Worm (Caenorhabditis elegans) whole organism, L3 larva: ENCODE results near the gene nhr-52.
A peak's percentile ranks its signal among the peaks of the same experiment; 100 is the strongest.
"Not testable (repeated sequence)": the region's sequence is repeated elsewhere in the genome, so short reads cannot be mapped to it uniquely, and the experiment has no call there.

Source experiments
- R02D3.7 ChIP-seq: fragments of 150-350 bp; optimal IDR thresholded peaks from 2 replicates; lab custom pipeline; 2014; ENCODE audit warnings: missing biosample characterization, missing genetic modification characterization
- ZK546.5 ChIP-seq: sonication (generic microtip); optimal IDR thresholded peaks from 2 replicates; lab custom pipeline; 2017; ENCODE audit warnings: missing biosample characterization, missing genetic modification characterization
- aly-2 ChIP-seq: fragments of 150-350 bp; optimal IDR thresholded peaks from 2 replicates; lab custom pipeline; 2014; ENCODE audit warnings: missing biosample characterization, missing genetic modification characterization
- ama-1 ChIP-seq: fragments of 150-350 bp; optimal IDR thresholded peaks from 2 replicates; lab custom pipeline; 2018
- ceh-28 ChIP-seq: fragments of 150-350 bp; optimal IDR thresholded peaks from 2 replicates; lab custom pipeline; 2014; ENCODE audit warnings: missing biosample characterization, missing genetic modification reagents, missing genetic modification characterization
- ceh-9 ChIP-seq: sonication (generic microtip); optimal IDR thresholded peaks from 2 replicates; lab custom pipeline; 2018; ENCODE audit warnings: missing biosample characterization, missing genetic modification characterization
- daf-12 ChIP-seq: fragments of 150-350 bp; optimal IDR thresholded peaks from 2 replicates; lab custom pipeline; 2014; ENCODE audit warnings: missing biosample characterization, missing genetic modification reagents, missing genetic modification characterization
- egl-27 ChIP-seq: sonication (generic microtip); optimal IDR thresholded peaks from 4 replicates; lab custom pipeline; 2017; ENCODE audit warnings: missing biosample characterization, missing genetic modification reagents, missing genetic modification characterization
- egl-5 ChIP-seq: fragments of 150-350 bp; optimal IDR thresholded peaks from 2 replicates; lab custom pipeline; 2017; ENCODE audit warnings: missing biosample characterization, missing genetic modification reagents, missing genetic modification characterization, inconsistent platforms
- elt-1 ChIP-seq: fragments of 150-350 bp; optimal IDR thresholded peaks from 2 replicates; lab custom pipeline; 2014; ENCODE audit warnings: missing biosample characterization, missing genetic modification characterization
- elt-2 ChIP-seq: sonication (generic microtip); optimal IDR thresholded peaks from 2 replicates; lab custom pipeline; 2016; ENCODE audit warnings: missing genetic modification reagents, mild to moderate bottlenecking, missing genetic modification characterization, missing compliant biosample characterization
- elt-3 ChIP-seq, 3 experiments: fragments of 150-350 bp in 1 of 3; sonication (generic microtip) in 2 of 3; optimal IDR thresholded peaks; 2 replicates in 2 of 3; 4 replicates in 1 of 3; lab custom pipeline; 2014 to 2017; ENCODE audit warnings: missing biosample characterization in 3 of 3, missing genetic modification characterization in 3 of 3
- eor-1 ChIP-seq, 2 experiments: fragments of 150-350 bp; optimal IDR thresholded peaks; 2 replicates each; lab custom pipeline; 2014 to 2018; ENCODE audit warnings: missing biosample characterization in 2 of 2, missing genetic modification characterization in 2 of 2
- fkh-10 ChIP-seq: sonication (generic microtip); optimal IDR thresholded peaks from 2 replicates; lab custom pipeline; 2017; ENCODE audit warnings: missing biosample characterization, missing genetic modification reagents, missing genetic modification characterization
- fkh-2 ChIP-seq: fragments of 150-350 bp; optimal IDR thresholded peaks from 2 replicates; lab custom pipeline; 2014; ENCODE audit warnings: missing biosample characterization, missing genetic modification reagents, missing genetic modification characterization
- hmg-11 ChIP-seq: sonication (generic microtip); optimal IDR thresholded peaks from 2 replicates; lab custom pipeline; 2016; ENCODE audit warnings: missing genetic modification characterization, missing compliant biosample characterization
- jun-1 ChIP-seq: fragments of 150-350 bp; optimal IDR thresholded peaks from 2 replicates; lab custom pipeline; 2014; ENCODE audit warnings: missing biosample characterization, missing genetic modification reagents, missing genetic modification characterization
- lin-15B ChIP-seq: fragments of 150-350 bp; optimal IDR thresholded peaks from 2 replicates; lab custom pipeline; 2014; ENCODE audit warnings: missing biosample characterization, missing genetic modification characterization
- lin-39 ChIP-seq: fragments of 150-350 bp; optimal IDR thresholded peaks from 2 replicates; lab custom pipeline; 2018; ENCODE audit warnings: missing biosample characterization, missing genetic modification reagents, missing genetic modification characterization
- lsy-12 ChIP-seq: sonication (generic microtip); optimal IDR thresholded peaks from 2 replicates; lab custom pipeline; 2016; ENCODE audit warnings: mild to moderate bottlenecking, missing genetic modification characterization, missing compliant biosample characterization
- mml-1 ChIP-seq: fragments of 150-350 bp; sonication (generic microtip); optimal IDR thresholded peaks from 3 replicates; lab custom pipeline; 2014; ENCODE audit warnings: missing biosample characterization, missing genetic modification characterization
- nfya-1 ChIP-seq: sonication (generic microtip); optimal IDR thresholded peaks from 2 replicates; lab custom pipeline; 2017; ENCODE audit warnings: missing genetic modification characterization, mild to moderate bottlenecking, missing compliant biosample characterization, antibody characterized with exemption, moderate library complexity; ENCODE audit not compliant: insufficient read depth
- nhr-11 ChIP-seq: fragments of 150-350 bp; optimal IDR thresholded peaks from 2 replicates; lab custom pipeline; 2014; ENCODE audit warnings: missing biosample characterization, missing genetic modification characterization
- nhr-12 ChIP-seq: fragments of 150-350 bp; optimal IDR thresholded peaks from 2 replicates; lab custom pipeline; 2014; ENCODE audit warnings: missing biosample characterization, missing genetic modification characterization
- nhr-23 ChIP-seq: fragments of 150-350 bp; optimal IDR thresholded peaks from 2 replicates; lab custom pipeline; 2014; ENCODE audit warnings: missing biosample characterization, missing genetic modification reagents, missing genetic modification characterization
- nhr-237 ChIP-seq: fragments of 150-350 bp; optimal IDR thresholded peaks from 2 replicates; lab custom pipeline; 2014; ENCODE audit warnings: missing biosample characterization, missing genetic modification characterization
- nhr-25 ChIP-seq: sonication (generic microtip); optimal IDR thresholded peaks from 2 replicates; lab custom pipeline; 2017; ENCODE audit warnings: missing biosample characterization, missing genetic modification characterization
- nhr-28 ChIP-seq: fragments of 150-350 bp; optimal IDR thresholded peaks from 2 replicates; lab custom pipeline; 2014; ENCODE audit warnings: missing biosample characterization, missing genetic modification characterization
- nhr-43 ChIP-seq: sonication (generic microtip); optimal IDR thresholded peaks from 2 replicates; lab custom pipeline; 2016; ENCODE audit warnings: mild to moderate bottlenecking, missing genetic modification characterization, missing compliant biosample characterization; ENCODE audit not compliant: poor library complexity, severe bottlenecking
- nhr-67 ChIP-seq: fragments of 150-350 bp; optimal IDR thresholded peaks from 2 replicates; lab custom pipeline; 2014; ENCODE audit warnings: missing biosample characterization, missing genetic modification characterization
- nhr-76 ChIP-seq: fragments of 150-350 bp; sonication (generic microtip); optimal IDR thresholded peaks from 5 replicates; lab custom pipeline; 2014; ENCODE audit warnings: missing biosample characterization, missing genetic modification characterization
- nhr-77 ChIP-seq: fragments of 150-350 bp; optimal IDR thresholded peaks from 2 replicates; lab custom pipeline; 2014; ENCODE audit warnings: missing biosample characterization, missing genetic modification characterization
- pha-4 ChIP-seq: fragments of 150-350 bp; optimal IDR thresholded peaks from 2 replicates; lab custom pipeline; 2014; ENCODE audit warnings: missing biosample characterization, missing genetic modification reagents, missing genetic modification characterization
- pqm-1 ChIP-seq: fragments of 150-350 bp; optimal IDR thresholded peaks from 2 replicates; lab custom pipeline; 2017; ENCODE audit warnings: missing biosample characterization, missing genetic modification characterization, inconsistent platforms
- skn-1 ChIP-seq: fragments of 150-350 bp; optimal IDR thresholded peaks from 2 replicates; lab custom pipeline; 2014; ENCODE audit warnings: missing biosample characterization, missing genetic modification characterization
- snpc-4 ChIP-seq: fragments of 150-350 bp; optimal IDR thresholded peaks from 2 replicates; lab custom pipeline; 2014; ENCODE audit warnings: missing biosample characterization, missing genetic modification characterization
- tbx-2 ChIP-seq: sonication (generic microtip); optimal IDR thresholded peaks from 2 replicates; lab custom pipeline; 2016; ENCODE audit warnings: mild to moderate bottlenecking, missing genetic modification characterization, missing compliant biosample characterization
- unc-62 ChIP-seq: fragments of 150-350 bp; sonication (generic microtip); optimal IDR thresholded peaks from 4 replicates; lab custom pipeline; 2014; ENCODE audit warnings: missing biosample characterization, missing genetic modification reagents, missing genetic modification characterization
- ztf-11 ChIP-seq: fragments of 150-350 bp; optimal IDR thresholded peaks from 2 replicates; lab custom pipeline; 2014; ENCODE audit warnings: missing biosample characterization, missing genetic modification characterization
- ztf-4 ChIP-seq: fragments of 150-350 bp; optimal IDR thresholded peaks from 2 replicates; lab custom pipeline; 2014; ENCODE audit warnings: missing biosample characterization, missing genetic modification characterization

The nhr-52 gene

ce11 chrV:15661580-15661979 lies 15.7 kb upstream of the nhr-52 start:
- TF ChIP-seq jun-1 (tag; lab: Kevin White, UChicago): no peak
- no peak for TF ChIP-seq nfya-1 (tag; lab: Kevin White, UChicago)
- no peak for TF ChIP-seq nhr-67 (tag; lab: Kevin White, UChicago)
- no peak for TF ChIP-seq ztf-4
- no peak for TF ChIP-seq nhr-11
- TF ChIP-seq nhr-23 (tag; lab: Kevin White, UChicago): no peak
- TF ChIP-seq nhr-237 (tag; lab: Kevin White, UChicago): no peak
- no peak for TF ChIP-seq nhr-12 (tag; lab: Kevin White, UChicago)
- no peak for TF ChIP-seq fkh-10 (GFP tag; lab: Kevin White, UChicago)
- TF ChIP-seq eor-1 (tag; optimal IDR thresholded peaks at IDR 0.05; lab: Kevin White, UChicago): no peak
- no peak for TF ChIP-seq nhr-28 (tag; lab: Kevin White, UChicago)
- TF ChIP-seq ama-1 (lab: Kevin White, UChicago): no peak
- no peak for TF ChIP-seq ceh-28 (tag; lab: Kevin White, UChicago)
- no peak for TF ChIP-seq nhr-77 (tag; lab: Kevin White, UChicago)
- TF ChIP-seq ZK546.5 (tag; lab: Kevin White, UChicago): no peak

ce11 chrV:15664053-15664661 lies 13.2 kb upstream of the nhr-52 start:
- TF ChIP-seq unc-62 (GFP tag; lab: Kevin White, UChicago): no peak
- peak; percentile 38 for TF ChIP-seq hmg-11 (tag; lab: Kevin White, UChicago)
- peak; percentile 85 for TF ChIP-seq nhr-25
- TF ChIP-seq elt-1: peak; percentile 94
- no peak for TF ChIP-seq eor-1 (tag; optimal IDR thresholded peaks at IDR 0.05; lab: Kevin White, UChicago)
- peak; percentile 1 for TF ChIP-seq nhr-43 (tag; lab: Kevin White, UChicago)
- peak; percentile 72 for TF ChIP-seq pha-4 (tag; lab: Kevin White, UChicago)
- TF ChIP-seq daf-12: no peak
- TF ChIP-seq nfya-1 (tag; lab: Kevin White, UChicago): peak; percentile 56
- TF ChIP-seq snpc-4 (tag; lab: Kevin White, UChicago): no peak
- TF ChIP-seq ama-1 (lab: Kevin White, UChicago): peak; percentile 29
- TF ChIP-seq egl-5 (tag; lab: Kevin White, UChicago): no peak
- TF ChIP-seq R02D3.7: no peak
- peak; percentile 50 for TF ChIP-seq elt-2 (tag; lab: Kevin White, UChicago)
- TF ChIP-seq elt-3 (tag; optimal IDR thresholded peaks at IDR 0.05; lab: Kevin White, UChicago): no peak
- peak; percentile 17 for TF ChIP-seq nhr-23 (tag; lab: Kevin White, UChicago)

- TF ChIP-seq eor-1 (tag; optimal IDR thresholded peaks at IDR 0.05; lab: Kevin White, UChicago): no peak
- TF ChIP-seq pqm-1 (tag; lab: Kevin White, UChicago): peak; percentile 98
- peak; percentile 99 for TF ChIP-seq elt-2 (tag; lab: Kevin White, UChicago)
- peak; percentile 79 for TF ChIP-seq pha-4 (tag; lab: Kevin White, UChicago)
- TF ChIP-seq ceh-9 (tag; lab: Kevin White, UChicago): no peak
- peak; percentile 64 for TF ChIP-seq jun-1 (tag; lab: Kevin White, UChicago)
These were observed 10.6 kb upstream of the nhr-52 start for ce11 chrV:15666718-15667117.

ce11 chrV:15668200-15668599 lies 9.1 kb upstream of the nhr-52 start, which contains the start of gene F53E4.1:
TSS of gene F53E4.1 (minus strand) at chrV:15668300.
- not testable (repeated sequence) for TF ChIP-seq aly-2, nhr-76, ceh-9 (tag; lab: Kevin White, UChicago)

ce11 chrV:15668870-15669269 lies 8.5 kb upstream of the nhr-52 start, which contains the start of gene K06B4.4:
TSS of gene K06B4.4 (plus strand) at chrV:15669170.
- no peak for TF ChIP-seq elt-2 (tag; lab: Kevin White, UChicago)
- TF ChIP-seq ztf-4: no peak
- TF ChIP-seq ceh-9 (tag; lab: Kevin White, UChicago): no peak
- no peak for TF ChIP-seq fkh-10 (GFP tag; lab: Kevin White, UChicago)
- TF ChIP-seq ceh-28 (tag; lab: Kevin White, UChicago): no peak
- no peak for TF ChIP-seq nhr-237 (tag; lab: Kevin White, UChicago)
- TF ChIP-seq lin-15B (tag; lab: Kevin White, UChicago): no peak
- TF ChIP-seq unc-62 (GFP tag; lab: Kevin White, UChicago): no peak
- TF ChIP-seq mml-1 (tag; lab: Kevin White, UChicago): no peak
- no peak for TF ChIP-seq egl-27 (tag; lab: Kevin White, UChicago)
- TF ChIP-seq nhr-25: no peak
- TF ChIP-seq ztf-11 (tag; lab: Kevin White, UChicago): no peak
- no peak for TF ChIP-seq snpc-4 (tag; lab: Kevin White, UChicago)
- TF ChIP-seq skn-1: no peak
- TF ChIP-seq daf-12: no peak
- no peak for TF ChIP-seq fkh-2 (tag; lab: Kevin White, UChicago)
- TF ChIP-seq lsy-12 (tag; lab: Kevin White, UChicago): no peak
- TF ChIP-seq tbx-2 (tag; lab: Kevin White, UChicago): no peak
- TF ChIP-seq lin-39 (tag; lab: Kevin White, UChicago): no peak
- TF ChIP-seq elt-1: no peak
